Worm (Caenorhabditis elegans): ENCODE measurements around the gene K01A12.4.

ce11 chrX:8585837-8586236, 24.9 kb upstream of the K01A12.4 start, which contains the start of gene F18E9.3:
- TF ChIP-seq ets-7 (tag; optimal IDR thresholded peaks at IDR 0.05): no peak
- TF ChIP-seq B0310.2 (tag; optimal IDR thresholded peaks at IDR 0.05): no peak
- no peak for TF ChIP-seq ama-1 (optimal IDR thresholded peaks at IDR 0.05)
- no peak for TF ChIP-seq scrt-1 (GFP tag; IDR thresholded peaks at IDR 0.05)
- TF ChIP-seq flt-1 (GFP tag; IDR thresholded peaks at IDR 0.05): no peak
- TF ChIP-seq aly-1 (tag; optimal IDR thresholded peaks at IDR 0.05): no peak
- no peak for TF ChIP-seq hmg-4 (GFP tag; optimal IDR thresholded peaks at IDR 0.05)
- TF ChIP-seq pes-1 (GFP tag; IDR thresholded peaks at IDR 0.05): no peak
- TF ChIP-seq F13C5.2 (tag; optimal IDR thresholded peaks at IDR 0.05): no peak
- no peak for TF ChIP-seq ceh-13 (GFP tag; optimal IDR thresholded peaks at IDR 0.05)
- no peak for TF ChIP-seq ceh-36 (tag; optimal IDR thresholded peaks at IDR 0.05)
- no peak for TF ChIP-seq tbx-37 (GFP tag; conservative IDR thresholded peaks at IDR 0.05)
- no peak for TF ChIP-seq hnd-1 (tag; optimal IDR thresholded peaks at IDR 0.05)
- TF ChIP-seq hmbx-1 (tag; optimal IDR thresholded peaks at IDR 0.05): no peak
